Fruit fly (Drosophila melanogaster) whole organism, embryonic: ENCODE data around the gene APC4.

Experiments
- Atf3 ChIP-seq: fragments of 200-800 bp; sonication (Bioruptor generic); optimal IDR thresholded peaks from 3 replicates; lab custom pipeline; 2016; ENCODE audit warnings: missing biosample characterization, missing genetic modification characterization
- B-H1 ChIP-seq: fragments of 200-800 bp; sonication (Bioruptor generic); IDR thresholded peaks from 3 replicates; pipeline ENCODE4 v1.3.6; 2022; ENCODE audit warnings: missing biosample characterization, missing genetic modification characterization
- CG11247 ChIP-seq: fragments of 200-800 bp; sonication (Bioruptor generic); IDR thresholded peaks from 2 replicates; pipeline ENCODE4 v1.3.6; 2022; ENCODE audit warnings: missing biosample characterization, missing genetic modification characterization
- CG12071 ChIP-seq: fragments of 200-800 bp; sonication (Bioruptor generic); optimal IDR thresholded peaks from 3 replicates; lab custom pipeline; 2018; ENCODE audit warnings: missing biosample characterization, mild to moderate bottlenecking, missing genetic modification characterization
- CG13287 ChIP-seq: fragments of 200-800 bp; sonication (Bioruptor generic); IDR thresholded peaks from 2 replicates; pipeline ENCODE4 v1.3.6; 2022; ENCODE audit warnings: missing biosample characterization, missing genetic modification characterization; ENCODE audit not compliant: partially characterized antibody
- CG15514 ChIP-seq: fragments of 200-800 bp; sonication (Bioruptor generic); optimal IDR thresholded peaks from 3 replicates; lab custom pipeline; 2017; ENCODE audit warnings: missing biosample characterization, missing genetic modification characterization, mild to moderate bottlenecking, moderate library complexity, missing genetic modification reagents
- CG17359 ChIP-seq: fragments of 200-800 bp; sonication (Bioruptor generic); optimal IDR thresholded peaks from 3 replicates; lab custom pipeline; 2018; ENCODE audit warnings: missing biosample characterization, mild to moderate bottlenecking, missing genetic modification characterization, moderate library complexity
- CG17568 ChIP-seq: fragments of 200-800 bp; sonication (Bioruptor generic); optimal IDR thresholded peaks from 2 replicates; lab custom pipeline; 2018; ENCODE audit warnings: missing biosample characterization, mild to moderate bottlenecking, missing genetic modification characterization, moderate library complexity
- CG3065 ChIP-seq: fragments of 200-800 bp; sonication (Bioruptor generic); optimal IDR thresholded peaks from 2 replicates; lab custom pipeline; 2016; ENCODE audit warnings: missing biosample characterization, missing genetic modification characterization
- CG32532 ChIP-seq: fragments of 200-800 bp; sonication (Bioruptor generic); IDR thresholded peaks from 2 replicates; pipeline ENCODE4 v1.3.6; 2022; ENCODE audit warnings: missing biosample characterization, missing genetic modification characterization
- CG3847 ChIP-seq: fragments of 200-800 bp; sonication (Bioruptor generic); IDR thresholded peaks from 2 replicates; pipeline ENCODE4 v1.3.6; 2022; ENCODE audit warnings: missing biosample characterization, missing genetic modification characterization
- CG43689 ChIP-seq: fragments of 200-800 bp; sonication (Bioruptor generic); IDR thresholded peaks from 2 replicates; pipeline ENCODE4 v1.3.6; 2022; ENCODE audit warnings: missing biosample characterization, missing genetic modification characterization
- CG8290 ChIP-seq, 3 experiments: fragments of 200-800 bp; sonication (Bioruptor generic); optimal IDR thresholded peaks; 2 replicates each; lab custom pipeline; 2016 to 2019; ENCODE audit warnings: missing biosample characterization in 3 of 3, missing genetic modification characterization in 3 of 3, mild to moderate bottlenecking in 2 of 3, moderate library complexity in 1 of 3
- CG8765 ChIP-seq: fragments of 200-800 bp; sonication (Bioruptor generic); IDR thresholded peaks from 2 replicates; pipeline ENCODE4 v1.3.6; 2022; ENCODE audit warnings: missing biosample characterization, missing genetic modification characterization
- CG9437 ChIP-seq: fragments of 200-800 bp; sonication (Bioruptor generic); optimal IDR thresholded peaks from 2 replicates; lab custom pipeline; 2018; ENCODE audit warnings: missing biosample characterization, mild to moderate bottlenecking, missing genetic modification characterization
- Dip2 ChIP-seq: fragments of 200-800 bp; sonication (Bioruptor generic); IDR thresholded peaks from 2 replicates; pipeline ENCODE4 v1.3.6; 2022; ENCODE audit warnings: missing biosample characterization, missing genetic modification characterization
- Doc3 ChIP-seq: fragments of 200-800 bp; sonication (Bioruptor generic); IDR thresholded peaks from 3 replicates; pipeline ENCODE4 v1.3.6; 2022; ENCODE audit warnings: missing biosample characterization, missing genetic modification characterization; ENCODE audit not compliant: partially characterized antibody
- Dref ChIP-seq: fragments of 200-800 bp; sonication (Bioruptor generic); IDR thresholded peaks from 2 replicates; pipeline ENCODE4 v1.3.6; 2022; ENCODE audit warnings: missing biosample characterization, missing genetic modification characterization
- Eip74EF ChIP-seq, 2 experiments: fragments of 200-800 bp in 1 of 2; fragments of >200 bp in 1 of 2; sonication (Bioruptor generic) in 1 of 2; optimal IDR thresholded peaks; 2 replicates each; lab custom pipeline; 2017 to 2019; ENCODE audit warnings: missing biosample characterization in 2 of 2, missing genetic modification characterization in 2 of 2, mild to moderate bottlenecking in 1 of 2, moderate library complexity in 1 of 2
- HmgZ ChIP-seq: fragments of 200-800 bp; sonication (Bioruptor generic); optimal IDR thresholded peaks from 2 replicates; lab custom pipeline; 2018; ENCODE audit warnings: missing biosample characterization, mild to moderate bottlenecking, missing genetic modification characterization
- Hr3 ChIP-seq: fragments of 200-800 bp; sonication (Bioruptor generic); optimal IDR thresholded peaks from 3 replicates; lab custom pipeline; 2016; ENCODE audit warnings: missing biosample characterization, missing genetic modification characterization
- Lhr ChIP-seq: fragments of 200-800 bp; sonication (Bioruptor generic); optimal IDR thresholded peaks from 3 replicates; lab custom pipeline; 2017; ENCODE audit warnings: mild to moderate bottlenecking, missing biosample characterization, missing genetic modification reagents, missing genetic modification characterization
- MESR4 ChIP-seq: fragments of 200-800 bp; sonication (Bioruptor generic); optimal IDR thresholded peaks from 2 replicates; lab custom pipeline; 2018; ENCODE audit warnings: missing biosample characterization, mild to moderate bottlenecking, missing genetic modification characterization, moderate library complexity
- Mad ChIP-seq: fragments of 200-800 bp; sonication (Bioruptor generic); optimal IDR thresholded peaks from 2 replicates; lab custom pipeline; 2016; ENCODE audit warnings: missing biosample characterization, missing genetic modification characterization
- Med ChIP-seq: fragments of 200-800 bp; sonication (Bioruptor generic); peaks from one replicate; lab custom pipeline; 2016; ENCODE audit warnings: missing biosample characterization, missing genetic modification characterization, mild to moderate bottlenecking, inconsistent platforms, moderate library complexity
- Meics ChIP-seq: fragments of 200-800 bp; sonication (Bioruptor generic); optimal IDR thresholded peaks from 2 replicates; lab custom pipeline; 2017; ENCODE audit warnings: missing biosample characterization, mild to moderate bottlenecking, missing genetic modification characterization
- Myb ChIP-seq: fragments of 200-800 bp; sonication (Bioruptor generic); optimal IDR thresholded peaks from 2 replicates; lab custom pipeline; 2016; ENCODE audit warnings: missing biosample characterization, missing genetic modification characterization
- Ssrp ChIP-seq: fragments of 200-800 bp; sonication (Bioruptor generic); optimal IDR thresholded peaks from 2 replicates; lab custom pipeline; 2018; ENCODE audit warnings: missing biosample characterization, mild to moderate bottlenecking, missing genetic modification characterization, moderate library complexity
- Tbp ChIP-seq: fragments of >200 bp; optimal IDR thresholded peaks from 2 replicates; lab custom pipeline; 2018; ENCODE audit warnings: missing biosample characterization, missing genetic modification characterization
- ab ChIP-seq: fragments of 200-800 bp; sonication (Bioruptor generic); optimal IDR thresholded peaks from 2 replicates; lab custom pipeline; 2016; ENCODE audit warnings: missing biosample characterization, missing genetic modification characterization
- ac ChIP-seq: fragments of 200-800 bp; sonication (Bioruptor generic); optimal IDR thresholded peaks from 3 replicates; lab custom pipeline; 2017; ENCODE audit warnings: missing biosample characterization, mild to moderate bottlenecking, missing genetic modification characterization
- chinmo ChIP-seq: fragments of 200-800 bp; sonication (Bioruptor generic); IDR thresholded peaks from 4 replicates; pipeline ENCODE4 v1.3.6; 2022; ENCODE audit warnings: missing biosample characterization, missing genetic modification characterization; ENCODE audit not compliant: partially characterized antibody
- crc ChIP-seq: fragments of 200-800 bp; sonication (Bioruptor generic); optimal IDR thresholded peaks from 2 replicates; lab custom pipeline; 2016; ENCODE audit warnings: missing biosample characterization, missing genetic modification characterization
- dan ChIP-seq: fragments of 200-800 bp; sonication (Bioruptor generic); IDR thresholded peaks from 2 replicates; pipeline ENCODE4 v1.3.6; 2022; ENCODE audit warnings: missing biosample characterization, missing genetic modification characterization
- danr ChIP-seq: fragments of 200-800 bp; sonication (Bioruptor generic); IDR thresholded peaks from 2 replicates; pipeline ENCODE4 v1.3.6; 2022; ENCODE audit warnings: missing biosample characterization, missing genetic modification characterization
- dimm ChIP-seq: fragments of 200-800 bp; sonication (Bioruptor generic); IDR thresholded peaks from 2 replicates; pipeline ENCODE4 v1.3.6; 2022; ENCODE audit warnings: missing biosample characterization, missing genetic modification characterization
- dmrt99B ChIP-seq: fragments of 200-800 bp; sonication (Bioruptor generic); optimal IDR thresholded peaks from 2 replicates; lab custom pipeline; 2018; ENCODE audit warnings: missing biosample characterization, mild to moderate bottlenecking, missing genetic modification characterization, moderate library complexity
- emc ChIP-seq: fragments of 200-800 bp; sonication (Bioruptor generic); optimal IDR thresholded peaks from 2 replicates; lab custom pipeline; 2016; ENCODE audit warnings: missing biosample characterization, missing genetic modification characterization
- ewg ChIP-seq: fragments of 200-800 bp; sonication (Bioruptor generic); optimal IDR thresholded peaks from 3 replicates; lab custom pipeline; 2017; ENCODE audit warnings: mild to moderate bottlenecking, missing biosample characterization, missing genetic modification reagents, missing genetic modification characterization
- fd3F ChIP-seq: fragments of 200-800 bp; sonication (Bioruptor generic); optimal IDR thresholded peaks from 2 replicates; lab custom pipeline; 2018; ENCODE audit warnings: missing biosample characterization, mild to moderate bottlenecking, missing genetic modification characterization, moderate library complexity
- fd96Cb ChIP-seq: fragments of 200-800 bp; sonication (Bioruptor generic); optimal IDR thresholded peaks from 2 replicates; lab custom pipeline; 2018; ENCODE audit warnings: missing biosample characterization, mild to moderate bottlenecking, missing genetic modification characterization, moderate library complexity
- grau ChIP-seq: fragments of 200-800 bp; optimal IDR thresholded peaks from 3 replicates; lab custom pipeline; 2019; ENCODE audit warnings: missing biosample characterization, mild to moderate bottlenecking, missing genetic modification characterization, moderate library complexity
- her ChIP-seq: fragments of 200-800 bp; sonication (Bioruptor generic); optimal IDR thresholded peaks from 2 replicates; lab custom pipeline; 2016; ENCODE audit warnings: missing biosample characterization, missing genetic modification characterization
- luna ChIP-seq: fragments of 200-800 bp; sonication (Bioruptor generic); optimal IDR thresholded peaks from 2 replicates; lab custom pipeline; 2016; ENCODE audit warnings: missing biosample characterization, missing genetic modification characterization
- onecut ChIP-seq: fragments of 200-800 bp; sonication (Bioruptor generic); IDR thresholded peaks from 2 replicates; pipeline ENCODE4 v1.3.6; 2022; ENCODE audit warnings: missing biosample characterization, missing genetic modification characterization
- pb ChIP-seq: fragments of 200-800 bp; sonication (Bioruptor generic); optimal IDR thresholded peaks from 3 replicates; lab custom pipeline; 2016; ENCODE audit warnings: missing biosample characterization, missing genetic modification characterization
- repo ChIP-seq: fragments of 200-800 bp; sonication (Bioruptor generic); optimal IDR thresholded peaks from 2 replicates; lab custom pipeline; 2016; ENCODE audit warnings: missing biosample characterization, missing genetic modification characterization
- row ChIP-seq: fragments of 200-800 bp; sonication (Bioruptor generic); IDR thresholded peaks from 3 replicates; pipeline ENCODE4 v1.3.6; 2022; ENCODE audit warnings: missing biosample characterization, missing genetic modification characterization
- sima ChIP-seq: fragments of 200-800 bp; sonication (Bioruptor generic); optimal IDR thresholded peaks from 2 replicates; lab custom pipeline; 2016; ENCODE audit warnings: missing biosample characterization, missing genetic modification characterization

The APC4 gene

dm6 chrX:9068822-9069221, 13.9 kb upstream of the APC4 start (continued):
- TF ChIP-seq Tbp, result no peak
- TF ChIP-seq CG9437 (GFP tag; lab: Kevin White, UChicago), result no peak
- TF ChIP-seq CG3847 (GFP tag; lab: Robert Waterston, UW), result no peak
- TF ChIP-seq CG3065 (GFP tag; lab: Kevin White, UChicago), result no peak
- no peak for TF ChIP-seq chinmo (GFP tag; lab: Robert Waterston, UW)
- no peak for TF ChIP-seq CG8765
- no peak for TF ChIP-seq emc (GFP tag; lab: Kevin White, UChicago)
- TF ChIP-seq crc (GFP tag; lab: Kevin White, UChicago), result no peak
- TF ChIP-seq her (GFP tag; lab: Kevin White, UChicago), result no peak
- no peak for TF ChIP-seq pb
- TF ChIP-seq CG12071 (GFP tag; lab: Kevin White, UChicago), result no peak
- TF ChIP-seq Myb (GFP tag; lab: Kevin White, UChicago), result no peak
- TF ChIP-seq dan (GFP tag; lab: Robert Waterston, UW), result no peak

dm6 chrX:9071308-9071707, 11.4 kb upstream of the APC4 start, which contains the start of gene CG10970:
CG10970 (minus strand) TSS chrX:9071408.
- no peak for TF ChIP-seq Hr3 (GFP tag; lab: Kevin White, UChicago)
- TF ChIP-seq fd96Cb (tag; lab: Kevin White, UChicago), result no peak
- no peak for TF ChIP-seq B-H1
- TF ChIP-seq Dref (GFP tag; lab: Robert Waterston, UW), result no peak
- TF ChIP-seq CG15514 (GFP tag; lab: Kevin White, UChicago), result no peak
- no peak for TF ChIP-seq danr (GFP tag; lab: Robert Waterston, UW)
- TF ChIP-seq onecut (GFP tag; lab: Robert Waterston, UW), result no peak
- TF ChIP-seq CG17359 (tag; lab: Kevin White, UChicago), result no peak
- TF ChIP-seq, all 482 proteins: peak for 0

dm6 chrX:9074040-9074439, 8.7 kb upstream of the APC4 start:
- TF ChIP-seq CG8765 (no peak), CG17568 (GFP tag; lab: Kevin White, UChicago) (no peak), ab (GFP tag; lab: Kevin White, UChicago) (no peak), dimm (no peak), CG43689 (no peak), grau (peak; percentile 55), CG11247 (GFP tag; lab: Robert Waterston, UW) (no peak), HmgZ (tag; lab: Kevin White, UChicago) (no peak), ac (GFP tag; lab: Kevin White, UChicago) (no peak), Dip2 (GFP tag; lab: Robert Waterston, UW) (no peak), row (GFP tag; lab: Robert Waterston, UW) (0 out of 3 replicates have a peak, but pooled peaks have one; percentile 15), Meics (no peak), Med (GFP tag; lab: Kevin White, UChicago) (peak; percentile 37), Doc3 (GFP tag; lab: Robert Waterston, UW) (no peak), repo (GFP tag; lab: Kevin White, UChicago) (no peak), Eip74EF (GFP tag; optimal IDR thresholded peaks at IDR 0.05; lab: Kevin White, UChicago) (no peak), onecut (GFP tag; lab: Robert Waterston, UW) (no peak), sima (GFP tag; lab: Kevin White, UChicago) (no peak), CG13287 (GFP tag; lab: Robert Waterston, UW) (no peak), MESR4 (no peak), ewg (GFP tag; lab: Kevin White, UChicago) (no peak), CG32532 (GFP tag; lab: Robert Waterston, UW) (no peak), Ssrp (tag; lab: Kevin White, UChicago) (no peak), dmrt99B (no peak), Lhr (GFP tag; lab: Kevin White, UChicago) (no peak), Mad (no peak), CG8290 (GFP tag; optimal IDR thresholded peaks at IDR 0.05; lab: Kevin White, UChicago) (no peak), CG8290 (tag; optimal IDR thresholded peaks at IDR 0.05; lab: Kevin White, UChicago) (peak in 1 of 2 experiments; percentile 14), luna (GFP tag; lab: Kevin White, UChicago) (no peak), Atf3 (GFP tag; lab: Kevin White, UChicago) (no peak), fd3F (no peak)
